Worm (Caenorhabditis elegans) whole organism, late embryonic: Measurements from ENCODE around the gene C46F9.6.

ENCODE experiments used
- C38D4.7 ChIP-seq: fragments of 200-800 bp; sonication (Bioruptor generic); optimal IDR thresholded peaks from 2 replicates; lab custom pipeline; 2018; ENCODE audit warnings: mild to moderate bottlenecking, missing genetic modification characterization, moderate library complexity, missing compliant biosample characterization
- K09A11.1 ChIP-seq: sonication (generic microtip); optimal IDR thresholded peaks from 2 replicates; lab custom pipeline; 2017; ENCODE audit warnings: antibody characterized with exemption, mild to moderate bottlenecking, missing genetic modification characterization, missing compliant biosample characterization; ENCODE audit not compliant: insufficient read depth
- ahr-1 ChIP-seq: sonication (generic microtip); optimal IDR thresholded peaks from 2 replicates; lab custom pipeline; 2016; ENCODE audit warnings: missing genetic modification characterization, missing compliant biosample characterization
- ama-1 ChIP-seq: fragments of 150-350 bp; optimal IDR thresholded peaks from 2 replicates; lab custom pipeline; 2014
- ceh-19 ChIP-seq: fragments of 200-800 bp; sonication (Bioruptor generic); optimal IDR thresholded peaks from 2 replicates; lab custom pipeline; 2018; ENCODE audit warnings: mild to moderate bottlenecking, missing genetic modification characterization, missing compliant biosample characterization
- ceh-2 ChIP-seq: sonication (generic microtip); optimal IDR thresholded peaks from 2 replicates; lab custom pipeline; 2016; ENCODE audit warnings: missing genotype, missing genetic modification characterization, missing compliant biosample characterization
- ceh-30 ChIP-seq: fragments of 150-350 bp; optimal IDR thresholded peaks from 2 replicates; lab custom pipeline; 2014; ENCODE audit warnings: missing biosample characterization, missing genetic modification characterization
- ceh-34 ChIP-seq: sonication (generic microtip); optimal IDR thresholded peaks from 2 replicates; lab custom pipeline; 2016; ENCODE audit warnings: mild to moderate bottlenecking, missing genetic modification characterization, missing compliant biosample characterization
- ceh-45 ChIP-seq: fragments of 200-800 bp; sonication (Bioruptor generic); IDR thresholded peaks from 2 replicates; pipeline ENCODE4 v1.3.6; 2022; ENCODE audit warnings: missing genetic modification reagents, missing genetic modification characterization, missing compliant biosample characterization
- ceh-48 ChIP-seq: sonication (generic microtip); optimal IDR thresholded peaks from 2 replicates; lab custom pipeline; 2016; ENCODE audit warnings: missing genetic modification characterization, inconsistent platforms, missing compliant biosample characterization
- ceh-9 ChIP-seq: sonication (generic microtip); optimal IDR thresholded peaks from 2 replicates; lab custom pipeline; 2016; ENCODE audit warnings: mild to moderate bottlenecking, missing genetic modification characterization, inconsistent platforms, missing compliant biosample characterization
- che-1 ChIP-seq: sonication (generic microtip); optimal IDR thresholded peaks from 2 replicates; lab custom pipeline; 2016; ENCODE audit warnings: mild to moderate bottlenecking, missing genetic modification characterization, missing compliant biosample characterization
- dmd-4 ChIP-seq: sonication (generic microtip); optimal IDR thresholded peaks from 2 replicates; lab custom pipeline; 2016; ENCODE audit warnings: borderline replicate concordance, missing genetic modification characterization, missing compliant biosample characterization
- elt-4 ChIP-seq: sonication (generic microtip); optimal IDR thresholded peaks from 2 replicates; lab custom pipeline; 2016; ENCODE audit warnings: missing genetic modification characterization, missing compliant biosample characterization
- ets-4 ChIP-seq: sonication (generic microtip); optimal IDR thresholded peaks from 2 replicates; lab custom pipeline; 2016; ENCODE audit warnings: missing genetic modification characterization, missing compliant biosample characterization
- eyg-1 ChIP-seq: sonication (generic microtip); optimal IDR thresholded peaks from 2 replicates; lab custom pipeline; 2016; ENCODE audit warnings: missing genotype, missing genetic modification characterization, missing compliant biosample characterization
- fax-1 ChIP-seq: sonication (generic microtip); optimal IDR thresholded peaks from 2 replicates; lab custom pipeline; 2016; ENCODE audit warnings: missing genotype, missing genetic modification characterization, missing compliant biosample characterization
- fkh-10 ChIP-seq: fragments of 150-350 bp; optimal IDR thresholded peaks from 2 replicates; lab custom pipeline; 2014; ENCODE audit warnings: missing biosample characterization, missing genetic modification reagents, missing genetic modification characterization
- fkh-6 ChIP-seq: sonication (generic microtip); optimal IDR thresholded peaks from 2 replicates; lab custom pipeline; 2016; ENCODE audit warnings: missing genetic modification characterization, missing compliant biosample characterization
- gmeb-2 ChIP-seq: sonication (generic microtip); optimal IDR thresholded peaks from 2 replicates; lab custom pipeline; 2016; ENCODE audit warnings: missing genetic modification characterization, inconsistent platforms, missing compliant biosample characterization
- hlh-13 ChIP-seq: fragments of 200-800 bp; sonication (Bioruptor generic); optimal IDR thresholded peaks from 2 replicates; lab custom pipeline; 2018; ENCODE audit warnings: mild to moderate bottlenecking, missing genetic modification characterization, missing compliant biosample characterization
- hlh-6 ChIP-seq: sonication (generic microtip); optimal IDR thresholded peaks from 2 replicates; lab custom pipeline; 2016; ENCODE audit warnings: missing genotype, missing genetic modification characterization, missing compliant biosample characterization
- lim-6 ChIP-seq: sonication (generic microtip); optimal IDR thresholded peaks from 2 replicates; lab custom pipeline; 2016; ENCODE audit warnings: missing genetic modification characterization, missing compliant biosample characterization
- lin-11 ChIP-seq: fragments of 200-800 bp; sonication (Bioruptor generic); optimal IDR thresholded peaks from 2 replicates; lab custom pipeline; 2018; ENCODE audit warnings: mild to moderate bottlenecking, missing genetic modification characterization, missing compliant biosample characterization
- madf-2 ChIP-seq: sonication (generic microtip); optimal IDR thresholded peaks from 2 replicates; lab custom pipeline; 2017; ENCODE audit warnings: missing genetic modification characterization, missing compliant biosample characterization
- pag-3 ChIP-seq: sonication (generic microtip); optimal IDR thresholded peaks from 2 replicates; lab custom pipeline; 2016; ENCODE audit warnings: missing compliant biosample characterization, missing genetic modification characterization, borderline replicate concordance
- pat-9 ChIP-seq: fragments of 200-800 bp; sonication (Bioruptor generic); optimal IDR thresholded peaks from 2 replicates; lab custom pipeline; 2018; ENCODE audit warnings: mild to moderate bottlenecking, missing genetic modification characterization, moderate library complexity, missing compliant biosample characterization
- pax-1 ChIP-seq: fragments of 150-350 bp; optimal IDR thresholded peaks from 2 replicates; lab custom pipeline; 2014; ENCODE audit warnings: missing biosample characterization, missing genetic modification characterization
- pqm-1 ChIP-seq: sonication (generic microtip); optimal IDR thresholded peaks from 2 replicates; lab custom pipeline; 2016; ENCODE audit warnings: missing genetic modification characterization, missing compliant biosample characterization
- ref-2 ChIP-seq: sonication (generic microtip); optimal IDR thresholded peaks from 2 replicates; lab custom pipeline; 2016; ENCODE audit warnings: missing genetic modification characterization, missing compliant biosample characterization
- rnt-1 ChIP-seq: sonication (generic microtip); optimal IDR thresholded peaks from 2 replicates; lab custom pipeline; 2016; ENCODE audit warnings: missing genetic modification characterization, missing compliant biosample characterization
- sdc-2 ChIP-seq: sonication (generic microtip); optimal IDR thresholded peaks from 2 replicates; lab custom pipeline; 2016; ENCODE audit warnings: missing genotype, missing genetic modification characterization, missing compliant biosample characterization
- tbx-2 ChIP-seq: sonication (generic microtip); optimal IDR thresholded peaks from 2 replicates; lab custom pipeline; 2016; ENCODE audit warnings: missing genetic modification characterization, missing compliant biosample characterization
- unc-3 ChIP-seq, 2 experiments: fragments of 200-800 bp in 1 of 2; sonication (Bioruptor generic) in 1 of 2; sonication (generic microtip) in 1 of 2; conservative IDR thresholded peaks in 1 of 2; optimal IDR thresholded peaks in 1 of 2; 2 replicates each; pipeline versions ENCODE4 v1.3.6 to Lab custom; 2016 to 2022; ENCODE audit warnings: missing compliant biosample characterization in 2 of 2, missing genetic modification characterization in 2 of 2, missing genetic modification reagents in 1 of 2
- unc-42 ChIP-seq: sonication (generic microtip); optimal IDR thresholded peaks from 2 replicates; lab custom pipeline; 2016; ENCODE audit warnings: missing genotype, missing genetic modification characterization, missing compliant biosample characterization
- unc-55 ChIP-seq: sonication (generic microtip); optimal IDR thresholded peaks from 2 replicates; lab custom pipeline; 2017; ENCODE audit warnings: missing biosample characterization, missing genetic modification reagents, missing genetic modification characterization
- unc-86 ChIP-seq: sonication (generic microtip); optimal IDR thresholded peaks from 2 replicates; lab custom pipeline; 2016; ENCODE audit warnings: missing genetic modification characterization, missing compliant biosample characterization

Gene C46F9.6

DNA sequence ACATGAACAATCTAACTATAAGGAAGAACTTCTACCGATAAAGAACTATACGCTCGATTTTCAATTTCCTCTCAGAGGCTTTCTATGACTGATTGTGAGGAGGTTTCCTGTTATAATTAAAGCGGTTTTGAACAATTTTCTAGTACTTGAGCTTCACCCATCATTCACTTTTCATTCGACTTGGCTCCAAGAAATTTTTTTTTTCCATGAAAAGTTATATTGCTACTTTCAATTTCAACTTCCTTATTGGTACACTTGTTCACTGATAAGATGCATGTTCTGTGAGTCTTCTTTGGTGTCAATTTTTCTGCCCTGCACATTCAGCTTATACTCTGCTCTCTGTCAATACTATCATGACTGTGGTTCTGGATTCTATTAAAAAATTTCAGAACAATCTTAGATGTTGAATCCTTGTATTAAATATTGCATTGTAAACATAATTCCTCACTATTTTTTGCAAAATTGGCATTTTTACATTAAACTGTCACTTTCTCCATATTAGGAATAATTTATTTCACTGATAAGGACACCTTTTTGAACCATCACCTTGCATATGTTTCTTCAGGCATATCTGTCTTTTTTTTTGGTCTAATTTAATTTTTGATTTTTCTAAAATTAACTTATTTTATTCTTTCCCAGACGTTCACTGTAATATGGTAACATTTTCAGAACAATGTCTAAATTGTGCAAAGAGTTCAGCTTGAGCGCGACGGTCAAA is 27.0 kb upstream of the C46F9.6 start, which contains the start of gene math-10:
Gene math-10, plus strand, starts transcription at position 668 of the 718 bp plus-strand sequence.
- TF ChIP-seq ref-2 (tag; lab: Kevin White, UChicago) (no peak), ama-1 (no peak), ceh-19 (GFP tag; lab: Kevin White, UChicago) (no peak), fkh-10 (GFP tag; lab: Kevin White, UChicago) (no peak), ceh-48 (tag; lab: Kevin White, UChicago) (no peak), pqm-1 (no peak), madf-2 (no peak), ceh-30 (tag; lab: Kevin White, UChicago) (no peak), pat-9 (tag; lab: Kevin White, UChicago) (no peak), gmeb-2 (tag; lab: Kevin White, UChicago) (no peak), lin-11 (tag; lab: Kevin White, UChicago) (no peak), sdc-2 (tag; lab: Kevin White, UChicago) (no peak), pag-3 (tag; lab: Kevin White, UChicago) (no peak), elt-4 (tag; lab: Kevin White, UChicago) (no peak), ahr-1 (tag; lab: Kevin White, UChicago) (no peak), rnt-1 (tag; lab: Kevin White, UChicago) (no peak), K09A11.1 (tag; lab: Kevin White, UChicago) (no peak)

DNA sequence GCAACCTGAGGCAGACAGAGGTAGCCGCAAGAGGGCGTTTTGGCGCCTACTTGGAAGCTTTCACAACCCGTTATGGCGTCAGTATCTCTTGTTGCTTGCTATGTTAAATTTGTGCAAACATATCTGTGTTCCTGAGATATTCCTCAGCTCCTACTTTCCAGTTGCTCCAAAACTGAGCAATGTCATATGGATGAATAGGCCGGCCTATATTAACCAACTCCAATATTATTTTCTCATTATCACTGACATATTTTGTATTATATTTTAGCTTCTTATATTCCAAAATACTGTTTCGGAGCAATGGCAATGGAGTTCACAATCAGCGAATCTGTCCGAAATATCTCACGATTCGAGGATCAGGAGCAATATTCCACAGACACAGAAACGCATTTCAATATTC is 22.4 kb upstream of the C46F9.6 start, which contains the start of gene math-13:
Gene math-13, plus strand, starts transcription at position 301 of the 400 bp plus-strand sequence.
- TF ChIP-seq ceh-9 (tag; lab: Kevin White, UChicago) (no peak), unc-55 (GFP tag; lab: Kevin White, UChicago) (no peak), hlh-6 (tag; lab: Kevin White, UChicago) (no peak), ahr-1 (tag; lab: Kevin White, UChicago) (no peak), pax-1 (tag; lab: Kevin White, UChicago) (no peak), unc-86 (tag; lab: Kevin White, UChicago) (no peak), ets-4 (tag; lab: Kevin White, UChicago) (no peak), ceh-2 (tag; lab: Kevin White, UChicago) (no peak), C38D4.7 (GFP tag; lab: Kevin White, UChicago) (no peak), ceh-45 (GFP tag; lab: Robert Waterston, UW) (no peak), che-1 (no peak), eyg-1 (tag; lab: Kevin White, UChicago) (no peak), ceh-19 (GFP tag; lab: Kevin White, UChicago) (no peak), hlh-13 (GFP tag; lab: Kevin White, UChicago) (no peak), dmd-4 (tag; lab: Kevin White, UChicago) (no peak), unc-3 (GFP tag; conservative IDR thresholded peaks at IDR 0.05; lab: Robert Waterston, UW) (no peak), unc-3 (tag; optimal IDR thresholded peaks at IDR 0.05; lab: Kevin White, UChicago) (no peak), tbx-2 (tag; lab: Kevin White, UChicago) (no peak)

DNA sequence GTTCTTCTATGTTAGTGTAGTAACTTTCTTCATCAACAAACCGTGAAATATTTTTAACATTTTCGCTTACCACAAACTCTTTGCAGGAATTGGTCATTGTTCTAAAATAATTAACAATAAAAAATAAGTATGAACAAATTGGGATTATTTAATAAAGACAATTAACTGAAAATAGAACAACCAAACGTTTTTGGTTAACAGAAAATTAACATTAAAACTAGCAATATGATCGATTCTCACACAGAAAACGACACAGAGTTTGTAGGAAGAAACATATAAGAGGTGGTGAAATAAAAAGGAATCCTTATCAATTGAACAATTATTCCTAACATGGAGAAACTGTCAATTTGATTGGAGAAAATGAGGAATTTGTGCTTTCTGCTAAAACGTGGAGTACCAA is 19.4 kb upstream of the C46F9.6 start, which contains the start of gene math-16:
Gene math-16, minus strand, starts transcription at position 101 of the 400 bp plus-strand sequence.
- TF ChIP-seq ceh-34 (tag; lab: Kevin White, UChicago) (no peak), pqm-1 (no peak), fkh-6 (tag; lab: Kevin White, UChicago) (no peak), ceh-19 (GFP tag; lab: Kevin White, UChicago) (no peak), gmeb-2 (tag; lab: Kevin White, UChicago) (no peak), lim-6 (tag; lab: Kevin White, UChicago) (no peak), che-1 (no peak), unc-42 (tag; lab: Kevin White, UChicago) (no peak), fax-1 (tag; lab: Kevin White, UChicago) (no peak), ahr-1 (tag; lab: Kevin White, UChicago) (no peak), dmd-4 (tag; lab: Kevin White, UChicago) (no peak), ceh-48 (tag; lab: Kevin White, UChicago) (no peak)
